Fruit fly (Drosophila melanogaster) whole organism, embryonic: ENCODE data around the gene raptor.

Experiments used
- Antp ChIP-seq: fragments of 200-800 bp; sonication (Bioruptor generic); optimal IDR thresholded peaks from 3 replicates; lab custom pipeline; 2016; ENCODE audit warnings: missing biosample characterization, missing genetic modification characterization
- CG10274 ChIP-seq: fragments of 200-800 bp; sonication (Bioruptor generic); optimal IDR thresholded peaks from 3 replicates; lab custom pipeline; 2017; ENCODE audit warnings: missing biosample characterization, mild to moderate bottlenecking, missing genetic modification characterization
- CG11504 ChIP-seq: fragments of 200-800 bp; sonication (Bioruptor generic); optimal IDR thresholded peaks from 3 replicates; lab custom pipeline; 2019; ENCODE audit warnings: missing biosample characterization, mild to moderate bottlenecking, missing genetic modification characterization, moderate library complexity
- CG12744 ChIP-seq: fragments of 200-800 bp; sonication (Bioruptor generic); optimal IDR thresholded peaks from 2 replicates; lab custom pipeline; 2016; ENCODE audit warnings: missing biosample characterization, missing genetic modification characterization
- CG15514 ChIP-seq: fragments of 200-800 bp; sonication (Bioruptor generic); optimal IDR thresholded peaks from 3 replicates; lab custom pipeline; 2017; ENCODE audit warnings: missing biosample characterization, missing genetic modification characterization, mild to moderate bottlenecking, moderate library complexity, missing genetic modification reagents
- CG1603 ChIP-seq: fragments of 200-800 bp; sonication (Bioruptor generic); optimal IDR thresholded peaks from 2 replicates; lab custom pipeline; 2019; ENCODE audit warnings: missing biosample characterization, mild to moderate bottlenecking, missing genetic modification characterization, moderate library complexity
- CG18262 ChIP-seq: fragments of 200-800 bp; optimal IDR thresholded peaks from 3 replicates; lab custom pipeline; 2019; ENCODE audit warnings: missing biosample characterization, mild to moderate bottlenecking, missing genetic modification characterization, moderate library complexity
- CG2712 ChIP-seq: fragments of 200-800 bp; optimal IDR thresholded peaks from 3 replicates; lab custom pipeline; 2019; ENCODE audit warnings: missing biosample characterization, mild to moderate bottlenecking, missing genetic modification characterization, moderate library complexity
- CG34224 ChIP-seq: fragments of 200-800 bp; sonication (Bioruptor generic); IDR thresholded peaks from 3 replicates; pipeline ENCODE4 v1.3.6; 2022; ENCODE audit warnings: missing biosample characterization, missing genetic modification characterization; ENCODE audit not compliant: partially characterized antibody
- CG42726 ChIP-seq: fragments of 200-800 bp; sonication (Bioruptor generic); IDR thresholded peaks from 2 replicates; pipeline ENCODE4 v1.3.6; 2022; ENCODE audit warnings: missing biosample characterization, missing genetic modification characterization; ENCODE audit not compliant: partially characterized antibody
- CG6683 ChIP-seq: fragments of 200-800 bp; sonication (Bioruptor generic); optimal IDR thresholded peaks from 2 replicates; lab custom pipeline; 2017; ENCODE audit warnings: missing biosample characterization, mild to moderate bottlenecking, missing genetic modification characterization, missing genetic modification reagents
- CG6689 ChIP-seq: fragments of 200-800 bp; sonication (Bioruptor generic); IDR thresholded peaks from 2 replicates; pipeline ENCODE4 v1.3.6; 2022; ENCODE audit warnings: missing biosample characterization, missing genetic modification characterization
- CG7357 ChIP-seq: fragments of 200-800 bp; sonication (Bioruptor generic); IDR thresholded peaks from 3 replicates; pipeline ENCODE4 v1.3.6; 2022; ENCODE audit warnings: missing biosample characterization, missing genetic modification characterization
- CG7372 ChIP-seq: fragments of 200-800 bp; sonication (Bioruptor generic); IDR thresholded peaks from 2 replicates; pipeline ENCODE4 v1.3.6; 2022; ENCODE audit warnings: missing biosample characterization, missing genetic modification characterization
- CG7556 ChIP-seq: fragments of 200-800 bp; sonication (Bioruptor generic); optimal IDR thresholded peaks from 2 replicates; lab custom pipeline; 2017; ENCODE audit warnings: missing biosample characterization, mild to moderate bottlenecking, missing genetic modification characterization
- CG7963 ChIP-seq: fragments of 200-800 bp; sonication (Bioruptor generic); IDR thresholded peaks from 3 replicates; pipeline ENCODE4 v1.3.6; 2022; ENCODE audit warnings: missing biosample characterization, missing genetic modification characterization; ENCODE audit not compliant: partially characterized antibody
- CG8089 ChIP-seq: fragments of 200-800 bp; sonication (Bioruptor generic); optimal IDR thresholded peaks from 3 replicates; lab custom pipeline; 2016; ENCODE audit warnings: missing biosample characterization, missing genetic modification characterization
- CG9817 ChIP-seq: fragments of 200-800 bp; sonication (Bioruptor generic); optimal IDR thresholded peaks from 2 replicates; lab custom pipeline; 2018; ENCODE audit warnings: missing biosample characterization, mild to moderate bottlenecking, missing genetic modification characterization, moderate library complexity
- Gug ChIP-seq: fragments of 200-800 bp; sonication (Bioruptor generic); IDR thresholded peaks from 4 replicates; pipeline ENCODE4 v1.3.6; 2022; ENCODE audit warnings: missing biosample characterization, missing genetic modification characterization
- HLH54F ChIP-seq: fragments of 200-800 bp; sonication (Bioruptor generic); optimal IDR thresholded peaks from 3 replicates; lab custom pipeline; 2016; ENCODE audit warnings: missing biosample characterization, missing genetic modification characterization
- Hmx ChIP-seq: fragments of 200-800 bp; sonication (Bioruptor generic); optimal IDR thresholded peaks from 2 replicates; lab custom pipeline; 2016; ENCODE audit warnings: missing biosample characterization, missing genetic modification characterization
- Lhr ChIP-seq: fragments of 200-800 bp; sonication (Bioruptor generic); optimal IDR thresholded peaks from 3 replicates; lab custom pipeline; 2017; ENCODE audit warnings: mild to moderate bottlenecking, missing biosample characterization, missing genetic modification reagents, missing genetic modification characterization
- MBD-R2 ChIP-seq: fragments of 200-800 bp; sonication (Bioruptor generic); IDR thresholded peaks from 2 replicates; pipeline ENCODE4 v1.3.6; 2022; ENCODE audit warnings: missing biosample characterization, missing genetic modification characterization
- MESR4 ChIP-seq: fragments of 200-800 bp; sonication (Bioruptor generic); optimal IDR thresholded peaks from 2 replicates; lab custom pipeline; 2018; ENCODE audit warnings: missing biosample characterization, mild to moderate bottlenecking, missing genetic modification characterization, moderate library complexity
- Pdp1 ChIP-seq, 2 experiments: fragments of 200-800 bp; sonication (Bioruptor generic); optimal IDR thresholded peaks; 3 replicates each; lab custom pipeline; 2016; ENCODE audit warnings: missing biosample characterization in 2 of 2, missing genetic modification characterization in 2 of 2, mild to moderate bottlenecking in 1 of 2, moderate library complexity in 1 of 2
- Sox102F ChIP-seq: fragments of 200-800 bp; sonication (Bioruptor generic); optimal IDR thresholded peaks from 2 replicates; lab custom pipeline; 2018; ENCODE audit warnings: missing biosample characterization, mild to moderate bottlenecking, missing genetic modification characterization, moderate library complexity
- Ssrp ChIP-seq: fragments of 200-800 bp; sonication (Bioruptor generic); optimal IDR thresholded peaks from 2 replicates; lab custom pipeline; 2018; ENCODE audit warnings: missing biosample characterization, mild to moderate bottlenecking, missing genetic modification characterization, moderate library complexity
- TFAM ChIP-seq: fragments of 200-800 bp; sonication (Bioruptor generic); optimal IDR thresholded peaks from 2 replicates; lab custom pipeline; 2017; ENCODE audit warnings: missing biosample characterization, missing genetic modification characterization, inconsistent platforms
- Xrp1 ChIP-seq: fragments of 200-800 bp; sonication (Bioruptor generic); IDR thresholded peaks from 2 replicates; pipeline ENCODE4 v1.3.6; 2022; ENCODE audit warnings: missing biosample characterization, missing genetic modification characterization
- YL-1 ChIP-seq: fragments of 200-800 bp; sonication (Bioruptor generic); optimal IDR thresholded peaks from 3 replicates; lab custom pipeline; 2017; ENCODE audit warnings: missing biosample characterization, mild to moderate bottlenecking, missing genetic modification characterization
- amos ChIP-seq: fragments of 200-800 bp; sonication (Bioruptor generic); IDR thresholded peaks from 2 replicates; pipeline ENCODE4 v1.3.6; 2022; ENCODE audit warnings: missing biosample characterization, missing genetic modification characterization; ENCODE audit not compliant: partially characterized antibody
- cad ChIP-seq: fragments of >200 bp; optimal IDR thresholded peaks from 2 replicates; lab custom pipeline; 2017; ENCODE audit warnings: missing biosample characterization, missing genetic modification characterization
- ewg ChIP-seq: fragments of 200-800 bp; sonication (Bioruptor generic); optimal IDR thresholded peaks from 3 replicates; lab custom pipeline; 2017; ENCODE audit warnings: mild to moderate bottlenecking, missing biosample characterization, missing genetic modification reagents, missing genetic modification characterization
- hbn ChIP-seq: fragments of 200-800 bp; sonication (Bioruptor generic); IDR thresholded peaks from 2 replicates; pipeline ENCODE4 v1.3.6; 2022; ENCODE audit warnings: missing biosample characterization, missing genetic modification characterization; ENCODE audit not compliant: partially characterized antibody
- kay ChIP-seq: fragments of 200-800 bp; sonication (Bioruptor generic); optimal IDR thresholded peaks from 2 replicates; lab custom pipeline; 2016; ENCODE audit warnings: missing biosample characterization, missing genetic modification characterization
- lov ChIP-seq, 2 experiments: fragments of 200-800 bp in 1 of 2; fragments of >200 bp in 1 of 2; sonication (Bioruptor generic) in 1 of 2; IDR thresholded peaks in 1 of 2; optimal IDR thresholded peaks in 1 of 2; 2 replicates in 1 of 2; 3 replicates in 1 of 2; pipeline versions ENCODE4 v1.3.6 to Lab custom; 2017 to 2022; ENCODE audit warnings: missing biosample characterization in 1 of 2, missing genetic modification characterization in 1 of 2
- luna ChIP-seq: fragments of 200-800 bp; sonication (Bioruptor generic); optimal IDR thresholded peaks from 2 replicates; lab custom pipeline; 2016; ENCODE audit warnings: missing biosample characterization, missing genetic modification characterization
- pita ChIP-seq: fragments of 200-800 bp; sonication (Bioruptor generic); optimal IDR thresholded peaks from 2 replicates; lab custom pipeline; 2017; ENCODE audit warnings: missing biosample characterization, mild to moderate bottlenecking, missing genetic modification characterization
- ranshi ChIP-seq: fragments of 200-800 bp; sonication (Bioruptor generic); IDR thresholded peaks from 2 replicates; pipeline ENCODE4 v1.3.6; 2022; ENCODE audit warnings: missing biosample characterization, missing genetic modification characterization
- sima ChIP-seq: fragments of 200-800 bp; sonication (Bioruptor generic); optimal IDR thresholded peaks from 2 replicates; lab custom pipeline; 2016; ENCODE audit warnings: missing biosample characterization, missing genetic modification characterization
- stwl ChIP-seq: fragments of 200-800 bp; sonication (Bioruptor generic); optimal IDR thresholded peaks from 3 replicates; lab custom pipeline; 2018; ENCODE audit warnings: missing biosample characterization, mild to moderate bottlenecking, missing genetic modification characterization, moderate library complexity
- tin ChIP-seq: fragments of 200-800 bp; sonication (Bioruptor generic); optimal IDR thresholded peaks from 3 replicates; lab custom pipeline; 2016; ENCODE audit warnings: missing biosample characterization, missing genetic modification characterization
- tio ChIP-seq: fragments of 200-800 bp; sonication (Bioruptor generic); optimal IDR thresholded peaks from 2 replicates; lab custom pipeline; 2017; ENCODE audit warnings: missing biosample characterization, missing genetic modification characterization, inconsistent platforms
- tna ChIP-seq: fragments of 200-800 bp; sonication (Bioruptor generic); IDR thresholded peaks from 2 replicates; pipeline ENCODE4 v1.3.6; 2022; ENCODE audit warnings: missing biosample characterization, missing genetic modification characterization; ENCODE audit not compliant: partially characterized antibody
- unc-4 ChIP-seq: fragments of 200-800 bp; sonication (Bioruptor generic); IDR thresholded peaks from 2 replicates; pipeline ENCODE4 v1.3.6; 2022; ENCODE audit warnings: missing biosample characterization, missing genetic modification characterization; ENCODE audit not compliant: partially characterized antibody
- vvl ChIP-seq: fragments of 200-800 bp; sonication (Bioruptor generic); IDR thresholded peaks from 2 replicates; pipeline ENCODE4 v1.3.6; 2022; ENCODE audit warnings: missing biosample characterization, missing genetic modification characterization
- wek ChIP-seq: fragments of 200-800 bp; sonication (Bioruptor generic); optimal IDR thresholded peaks from 3 replicates; lab custom pipeline; 2018; ENCODE audit warnings: missing biosample characterization, mild to moderate bottlenecking, missing genetic modification characterization, moderate library complexity
- zen2 ChIP-seq: fragments of 200-800 bp; sonication (Bioruptor generic); IDR thresholded peaks from 3 replicates; pipeline ENCODE4 v1.3.6; 2022; ENCODE audit warnings: missing biosample characterization, missing genetic modification characterization; ENCODE audit not compliant: partially characterized antibody

The raptor gene

dm6 chrX:6037180-6037946 is 52.6 kb downstream of the raptor start, which contains the start of the genes rux and MCTS1 (continued):
- TF ChIP-seq Antp (GFP tag; lab: Kevin White, UChicago) (peak; percentile 19), HLH54F (peak; percentile 39), Pdp1 (GFP tag; optimal IDR thresholded peaks at IDR 0.05; lab: Kevin White, UChicago) (peak; percentile 29 to 53), YL-1 (GFP tag; lab: Kevin White, UChicago) (peak; percentile 28), unc-4 (GFP tag; lab: Robert Waterston, UW) (peak; percentile 82), wek (GFP tag; lab: Kevin White, UChicago) (no peak), zen2 (GFP tag; lab: Robert Waterston, UW) (peak; percentile 90), Gug (GFP tag; lab: Robert Waterston, UW) (peak; percentile 56; the same call in 2 of the 4 replicates), tin (GFP tag; lab: Kevin White, UChicago) (peak; percentile 22), CG42726 (GFP tag; lab: Robert Waterston, UW) (peak; percentile 90), CG15514 (GFP tag; lab: Kevin White, UChicago) (peak; percentile 14), CG11504 (tag; lab: Kevin White, UChicago) (peak; percentile 44), CG6683 (GFP tag; lab: Kevin White, UChicago) (no peak), CG7372 (GFP tag; lab: Robert Waterston, UW) (no peak), tio (GFP tag; lab: Kevin White, UChicago) (peak; percentile 42), luna (GFP tag; lab: Kevin White, UChicago) (no peak), CG9817 (tag; lab: Kevin White, UChicago) (peak; percentile 19), lov (optimal IDR thresholded peaks at IDR 0.05; lab: Kevin White, UChicago) (no peak), lov (GFP tag; IDR thresholded peaks at IDR 0.05; lab: Robert Waterston, UW) (no peak), CG8089 (GFP tag; lab: Kevin White, UChicago) (no peak), CG6689 (GFP tag; lab: Robert Waterston, UW) (no peak), MBD-R2 (GFP tag; lab: Robert Waterston, UW) (peak; percentile 52; the same call in 1 of the 2 replicates), CG7357 (GFP tag; lab: Robert Waterston, UW) (no peak), stwl (tag; lab: Kevin White, UChicago) (peak; percentile 51), CG18262 (peak; percentile 25), tna (peak; percentile 91), CG7556 (GFP tag; lab: Kevin White, UChicago) (peak; percentile 6), ranshi (GFP tag; lab: Robert Waterston, UW) (peak; percentile 17; the same call in 1 of the 2 replicates), kay (GFP tag; lab: Kevin White, UChicago) (peak; percentile 3), CG2712 (tag; lab: Kevin White, UChicago) (peak; percentile 14), Sox102F (no peak), Ssrp (tag; lab: Kevin White, UChicago) (peak; percentile 41), Hmx (GFP tag; lab: Kevin White, UChicago) (no peak), CG34224 (peak; percentile 82), Xrp1 (GFP tag; lab: Robert Waterston, UW) (no peak), hbn (peak; percentile 87), CG12744 (GFP tag; lab: Kevin White, UChicago) (no peak)
- TF ChIP-seq, all 482 proteins: peak for 182

dm6 chrX:6035359-6035758 is 54.6 kb downstream of the raptor start:
- peak; percentile 37 for TF ChIP-seq CG1603 (tag; lab: Kevin White, UChicago)
- TF ChIP-seq MESR4 (GFP tag; lab: Kevin White, UChicago), result no peak
- TF ChIP-seq vvl (GFP tag; lab: Robert Waterston, UW), result 0 out of 2 replicates have a peak, but pooled peaks have one; percentile 13
- TF ChIP-seq cad, result no peak
- no peak for TF ChIP-seq sima (GFP tag; lab: Kevin White, UChicago)
- TF ChIP-seq pita (GFP tag; lab: Kevin White, UChicago), result peak; percentile 78
- no peak for TF ChIP-seq CG7963 (GFP tag; lab: Robert Waterston, UW)
- no peak for TF ChIP-seq CG10274 (GFP tag; lab: Kevin White, UChicago)
- peak; percentile 6; the same call in 1 of the 2 replicates for TF ChIP-seq amos (GFP tag; lab: Robert Waterston, UW)
- TF ChIP-seq Lhr (GFP tag; lab: Kevin White, UChicago), result peak; percentile 37
- TF ChIP-seq TFAM (GFP tag; lab: Kevin White, UChicago), result no peak
- TF ChIP-seq ewg (GFP tag; lab: Kevin White, UChicago), result no peak
